Worm (Caenorhabditis elegans) whole organism, L4 larva: Measurements from ENCODE around the gene nhr-68.

Experiments used
- lsy-2 ChIP-seq, 2 experiments: fragments of 150-350 bp in 1 of 2; sonication (generic microtip) in 1 of 2; optimal IDR thresholded peaks; 2 replicates each; lab custom pipeline; 2014 to 2017; ENCODE audit warnings: missing biosample characterization in 2 of 2, missing genetic modification characterization in 2 of 2
- nhr-25 ChIP-seq: sonication (generic microtip); optimal IDR thresholded peaks from 2 replicates; lab custom pipeline; 2017; ENCODE audit warnings: missing genetic modification characterization, mild to moderate bottlenecking, missing compliant biosample characterization, antibody characterized with exemption, moderate library complexity, borderline replicate concordance; ENCODE audit not compliant: insufficient read depth
- pha-4 ChIP-seq, 2 experiments: fragments of 150-350 bp in 1 of 2; fragments of 200-800 bp in 1 of 2; sonication (Bioruptor generic) in 1 of 2; IDR thresholded peaks in 1 of 2; optimal IDR thresholded peaks in 1 of 2; 2 replicates each; pipeline versions ENCODE4 v1.3.6 to Lab custom; 2014 to 2022; ENCODE audit warnings: missing genetic modification characterization in 2 of 2, missing genetic modification reagents in 2 of 2, missing biosample characterization in 1 of 2, missing compliant biosample characterization in 1 of 2

ce11 chrV:11534495-11535189 is 38.6 kb upstream of the nhr-68 start:
- TF ChIP-seq nhr-25 (no peak), lsy-2 (tag; optimal IDR thresholded peaks at IDR 0.05; lab: Kevin White, UChicago) (peak in 1 of 2 experiments; percentile 64), pha-4 (GFP tag; IDR thresholded peaks at IDR 0.05; lab: Robert Waterston, UW) (no peak), pha-4 (tag; optimal IDR thresholded peaks at IDR 0.05; lab: Kevin White, UChicago) (no peak)
